Fruit fly (Drosophila melanogaster) whole organism, embryonic: ENCODE results near the gene CG12560.

Experiments used
- B-H2 ChIP-seq: fragments of 200-800 bp; sonication (Bioruptor generic); optimal IDR thresholded peaks from 2 replicates; lab custom pipeline; 2018; ENCODE audit warnings: missing biosample characterization, mild to moderate bottlenecking, missing genetic modification characterization
- Blimp-1 ChIP-seq: fragments of 200-800 bp; sonication (Bioruptor generic); optimal IDR thresholded peaks from 3 replicates; lab custom pipeline; 2018; ENCODE audit warnings: missing biosample characterization, missing genetic modification characterization, mild to moderate bottlenecking, moderate library complexity, missing genetic modification reagents
- CG10321 ChIP-seq: fragments of 200-800 bp; sonication (Bioruptor generic); IDR thresholded peaks from 2 replicates; pipeline ENCODE4 v1.3.6; 2022; ENCODE audit warnings: missing biosample characterization, missing genetic modification characterization
- CG12299 ChIP-seq: fragments of 200-800 bp; sonication (Bioruptor generic); optimal IDR thresholded peaks from 2 replicates; lab custom pipeline; 2018; ENCODE audit warnings: missing biosample characterization, mild to moderate bottlenecking, missing genetic modification characterization
- CG15696 ChIP-seq: fragments of 200-800 bp; sonication (Bioruptor generic); optimal IDR thresholded peaks from 2 replicates; lab custom pipeline; 2019; ENCODE audit warnings: missing biosample characterization, mild to moderate bottlenecking, missing genetic modification characterization, moderate library complexity
- CG16863 ChIP-seq: fragments of 200-800 bp; sonication (Bioruptor generic); optimal IDR thresholded peaks from 3 replicates; lab custom pipeline; 2016; ENCODE audit warnings: missing biosample characterization, missing genetic modification characterization
- CG17359 ChIP-seq: fragments of 200-800 bp; sonication (Bioruptor generic); optimal IDR thresholded peaks from 3 replicates; lab custom pipeline; 2018; ENCODE audit warnings: missing biosample characterization, mild to moderate bottlenecking, missing genetic modification characterization, moderate library complexity
- CG2889 ChIP-seq: fragments of 200-800 bp; sonication (Bioruptor generic); IDR thresholded peaks from 3 replicates; pipeline ENCODE4 v1.3.6; 2022; ENCODE audit warnings: missing biosample characterization, missing genetic modification characterization
- CG31224 ChIP-seq: fragments of 200-800 bp; sonication (Bioruptor generic); IDR thresholded peaks from 2 replicates; pipeline ENCODE4 v1.3.6; 2022; ENCODE audit warnings: missing biosample characterization, missing genetic modification characterization
- CG32772 ChIP-seq: fragments of 200-800 bp; sonication (Bioruptor generic); IDR thresholded peaks from 2 replicates; pipeline ENCODE4 v1.3.6; 2022; ENCODE audit warnings: missing biosample characterization, missing genetic modification characterization
- CG3995 ChIP-seq: fragments of 200-800 bp; sonication (Bioruptor generic); optimal IDR thresholded peaks from 3 replicates; lab custom pipeline; 2016; ENCODE audit warnings: missing biosample characterization, missing genetic modification characterization
- CG4328 ChIP-seq: fragments of 200-800 bp; sonication (Bioruptor generic); optimal IDR thresholded peaks from 3 replicates; lab custom pipeline; 2017; ENCODE audit warnings: missing biosample characterization, missing genetic modification reagents, missing genetic modification characterization
- CG4617 ChIP-seq: fragments of 200-800 bp; sonication (Bioruptor generic); optimal IDR thresholded peaks from 3 replicates; lab custom pipeline; 2016; ENCODE audit warnings: missing biosample characterization, missing genetic modification characterization, borderline replicate concordance
- CG6689 ChIP-seq: fragments of 200-800 bp; sonication (Bioruptor generic); IDR thresholded peaks from 2 replicates; pipeline ENCODE4 v1.3.6; 2022; ENCODE audit warnings: missing biosample characterization, missing genetic modification characterization
- CG7786 ChIP-seq: fragments of 200-800 bp; sonication (Bioruptor generic); optimal IDR thresholded peaks from 2 replicates; lab custom pipeline; 2016; ENCODE audit warnings: missing biosample characterization, missing genetic modification characterization
- CG7928 ChIP-seq: fragments of 200-800 bp; sonication (Bioruptor generic); optimal IDR thresholded peaks from 2 replicates; lab custom pipeline; 2017; ENCODE audit warnings: missing biosample characterization, mild to moderate bottlenecking, missing genetic modification characterization
- Camta ChIP-seq: fragments of 200-800 bp; sonication (Bioruptor generic); optimal IDR thresholded peaks from 2 replicates; lab custom pipeline; 2016; ENCODE audit warnings: missing biosample characterization, missing genetic modification characterization
- CkIIα-i1 ChIP-seq: fragments of 200-800 bp; sonication (Bioruptor generic); IDR thresholded peaks from 2 replicates; pipeline ENCODE4 v1.3.6; 2022; ENCODE audit warnings: missing biosample characterization, missing genetic modification characterization
- D ChIP-seq, 2 experiments: fragments of 200-800 bp in 1 of 2; fragments of >200 bp in 1 of 2; sonication (Bioruptor generic) in 1 of 2; optimal IDR thresholded peaks; 2 replicates in 1 of 2; 3 replicates in 1 of 2; lab custom pipeline; 2017; ENCODE audit warnings: mild to moderate bottlenecking in 1 of 2, missing biosample characterization in 1 of 2, missing genetic modification characterization in 1 of 2, missing genetic modification reagents in 1 of 2
- Dref ChIP-seq: fragments of 200-800 bp; sonication (Bioruptor generic); IDR thresholded peaks from 2 replicates; pipeline ENCODE4 v1.3.6; 2022; ENCODE audit warnings: missing biosample characterization, missing genetic modification characterization
- Ets65A ChIP-seq: fragments of 200-800 bp; sonication (Bioruptor generic); peaks from one replicate; lab custom pipeline; 2016; ENCODE audit warnings: missing biosample characterization, missing genetic modification characterization
- Hmr ChIP-seq: fragments of 200-800 bp; sonication (Bioruptor generic); optimal IDR thresholded peaks from 3 replicates; lab custom pipeline; 2017; ENCODE audit warnings: mild to moderate bottlenecking, missing biosample characterization, missing genetic modification reagents, missing genetic modification characterization
- Mes4 ChIP-seq: fragments of 200-800 bp; sonication (Bioruptor generic); optimal IDR thresholded peaks from 2 replicates; lab custom pipeline; 2016; ENCODE audit warnings: missing biosample characterization, missing genetic modification characterization
- Nf-YC ChIP-seq: fragments of 200-800 bp; optimal IDR thresholded peaks from 3 replicates; lab custom pipeline; 2019; ENCODE audit warnings: missing biosample characterization, mild to moderate bottlenecking, missing genetic modification characterization, moderate library complexity
- NfI ChIP-seq: fragments of 200-800 bp; sonication (Bioruptor generic); optimal IDR thresholded peaks from 3 replicates; lab custom pipeline; 2018; ENCODE audit warnings: missing biosample characterization, mild to moderate bottlenecking, missing genetic modification characterization, moderate library complexity
- Poxn ChIP-seq: fragments of 200-800 bp; sonication (Bioruptor generic); IDR thresholded peaks from 2 replicates; pipeline ENCODE4 v1.3.6; 2022; ENCODE audit warnings: missing biosample characterization, missing genetic modification characterization
- Ravus ChIP-seq: fragments of 200-800 bp; sonication (Bioruptor generic); IDR thresholded peaks from 2 replicates; pipeline ENCODE4 v1.3.6; 2022; ENCODE audit warnings: missing biosample characterization, missing genetic modification characterization
- Side ChIP-seq: fragments of 200-800 bp; sonication (Bioruptor generic); optimal IDR thresholded peaks from 2 replicates; lab custom pipeline; 2016; ENCODE audit warnings: missing biosample characterization, missing genetic modification characterization
- Sox100B ChIP-seq: fragments of 200-800 bp; sonication (Bioruptor generic); optimal IDR thresholded peaks from 3 replicates; lab custom pipeline; 2018; ENCODE audit warnings: missing biosample characterization, mild to moderate bottlenecking, missing genetic modification characterization
- ase ChIP-seq: fragments of 200-800 bp; sonication (Bioruptor generic); IDR thresholded peaks from 3 replicates; pipeline ENCODE4 v1.3.6; 2022; ENCODE audit warnings: missing biosample characterization, missing genetic modification characterization
- ci ChIP-seq: fragments of 200-800 bp; sonication (Bioruptor generic); IDR thresholded peaks from 3 replicates; pipeline ENCODE4 v1.3.6; 2022; ENCODE audit warnings: missing biosample characterization, missing genetic modification characterization
- crol ChIP-seq: fragments of 200-800 bp; sonication (Bioruptor generic); IDR thresholded peaks from 2 replicates; pipeline ENCODE4 v1.3.6; 2022; ENCODE audit warnings: missing biosample characterization, missing genetic modification characterization
- dati ChIP-seq: fragments of 200-800 bp; sonication (Bioruptor generic); IDR thresholded peaks from 2 replicates; pipeline ENCODE4 v1.3.6; 2022; ENCODE audit warnings: missing biosample characterization, missing genetic modification characterization
- fd96Cb ChIP-seq: fragments of 200-800 bp; sonication (Bioruptor generic); optimal IDR thresholded peaks from 2 replicates; lab custom pipeline; 2018; ENCODE audit warnings: missing biosample characterization, mild to moderate bottlenecking, missing genetic modification characterization, moderate library complexity
- gsb ChIP-seq: fragments of 200-800 bp; sonication (Bioruptor generic); IDR thresholded peaks from 2 replicates; pipeline ENCODE4 v1.3.6; 2022; ENCODE audit warnings: missing biosample characterization, missing genetic modification characterization
- hkb ChIP-seq, 2 experiments: fragments of 200-800 bp in 1 of 2; fragments of >200 bp in 1 of 2; sonication (Bioruptor generic) in 1 of 2; IDR thresholded peaks in 1 of 2; optimal IDR thresholded peaks in 1 of 2; 2 replicates each; pipeline versions ENCODE4 v1.3.6 to Lab custom; 2017 to 2022; ENCODE audit warnings: missing biosample characterization in 1 of 2, missing genetic modification characterization in 1 of 2
- jigr1 ChIP-seq: fragments of 200-800 bp; sonication (Bioruptor generic); IDR thresholded peaks from 3 replicates; pipeline ENCODE4 v1.3.6; 2022; ENCODE audit warnings: missing biosample characterization, missing genetic modification characterization
- ken ChIP-seq: fragments of 200-800 bp; sonication (Bioruptor generic); IDR thresholded peaks from 3 replicates; pipeline ENCODE4 v1.3.6; 2022; ENCODE audit warnings: missing biosample characterization, missing genetic modification characterization
- luna ChIP-seq: fragments of 200-800 bp; sonication (Bioruptor generic); optimal IDR thresholded peaks from 2 replicates; lab custom pipeline; 2016; ENCODE audit warnings: missing biosample characterization, missing genetic modification characterization
- pb ChIP-seq: fragments of 200-800 bp; sonication (Bioruptor generic); optimal IDR thresholded peaks from 3 replicates; lab custom pipeline; 2016; ENCODE audit warnings: missing biosample characterization, missing genetic modification characterization
- rib ChIP-seq: fragments of 200-800 bp; sonication (Bioruptor generic); IDR thresholded peaks from 2 replicates; pipeline ENCODE4 v1.3.6; 2022; ENCODE audit warnings: missing biosample characterization, missing genetic modification characterization
- sqz ChIP-seq: fragments of 200-800 bp; sonication (Bioruptor generic); optimal IDR thresholded peaks from 3 replicates; lab custom pipeline; 2018; ENCODE audit warnings: missing biosample characterization, mild to moderate bottlenecking, missing genetic modification characterization
- stwl ChIP-seq: fragments of 200-800 bp; sonication (Bioruptor generic); optimal IDR thresholded peaks from 3 replicates; lab custom pipeline; 2018; ENCODE audit warnings: missing biosample characterization, mild to moderate bottlenecking, missing genetic modification characterization, moderate library complexity
- unc-4 ChIP-seq: fragments of 200-800 bp; sonication (Bioruptor generic); IDR thresholded peaks from 2 replicates; pipeline ENCODE4 v1.3.6; 2022; ENCODE audit warnings: missing biosample characterization, missing genetic modification characterization; ENCODE audit not compliant: partially characterized antibody
- vnd ChIP-seq: fragments of 200-800 bp; sonication (Bioruptor generic); IDR thresholded peaks from 3 replicates; pipeline ENCODE4 v1.3.6; 2022; ENCODE audit warnings: missing biosample characterization, missing genetic modification characterization; ENCODE audit not compliant: partially characterized antibody
- vvl ChIP-seq: fragments of 200-800 bp; sonication (Bioruptor generic); IDR thresholded peaks from 2 replicates; pipeline ENCODE4 v1.3.6; 2022; ENCODE audit warnings: missing biosample characterization, missing genetic modification characterization
- wor ChIP-seq: fragments of 200-800 bp; sonication (Bioruptor generic); IDR thresholded peaks from 2 replicates; pipeline ENCODE4 v1.3.6; 2022; ENCODE audit warnings: missing biosample characterization, missing genetic modification characterization

The CG12560 gene

DNA sequence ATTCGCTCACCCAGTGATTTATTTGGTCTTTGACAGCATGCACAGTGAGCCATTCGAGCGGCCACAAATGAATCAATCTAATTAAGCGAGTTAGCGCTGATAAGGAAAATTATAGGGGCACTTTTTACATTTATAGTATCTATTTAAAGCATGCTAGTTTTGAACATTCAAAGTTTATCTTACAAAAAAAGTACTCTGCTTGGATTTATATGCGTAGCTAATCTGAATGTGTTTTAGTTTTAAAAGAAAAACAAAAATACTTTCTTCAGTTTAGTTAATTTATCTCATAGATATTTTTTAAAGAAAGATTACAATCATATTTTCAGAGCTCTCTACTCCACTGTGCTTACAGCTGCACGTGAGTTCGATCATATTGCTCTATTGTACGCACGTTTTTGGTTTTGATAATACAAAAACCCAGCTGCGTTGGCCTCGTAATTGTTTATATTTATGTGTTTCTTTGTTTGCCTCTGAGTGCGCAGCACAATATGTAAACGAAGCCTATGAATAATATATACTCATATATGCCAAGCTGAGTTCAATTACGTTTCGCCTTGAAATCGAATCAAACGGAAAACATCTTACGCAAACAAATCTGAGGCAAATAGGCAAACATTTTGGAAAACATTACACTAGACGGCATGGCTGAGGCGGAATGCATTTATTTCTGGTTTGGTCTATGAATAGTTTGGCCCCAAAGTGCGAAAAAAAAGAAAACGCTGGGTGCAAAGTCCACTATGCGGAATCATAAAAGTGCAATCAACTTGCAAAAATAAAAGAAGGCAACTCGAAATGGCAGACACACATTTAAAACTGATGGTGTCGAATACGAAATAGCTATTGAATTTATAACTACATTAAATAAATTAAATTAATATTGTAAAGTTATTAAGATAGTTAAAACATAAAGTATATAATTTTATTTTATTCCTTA, 7.3 kb downstream of the CG12560 start (continued):
- TF ChIP-seq Ets65A = peak; percentile 95
- no peak for TF ChIP-seq luna (GFP tag; lab: Kevin White, UChicago)
- peak; percentile 85 for TF ChIP-seq CG6689 (GFP tag; lab: Robert Waterston, UW)
- peak; percentile 83 for TF ChIP-seq sqz (GFP tag; lab: Kevin White, UChicago)
- 0 out of 2 replicates have a peak, but pooled peaks have one; percentile 9 for TF ChIP-seq CkIIα-i1
- peak; percentile 78 for TF ChIP-seq CG17359 (tag; lab: Kevin White, UChicago)
- peak; percentile 89 for TF ChIP-seq vvl (GFP tag; lab: Robert Waterston, UW)
- TF ChIP-seq CG7928 = peak; percentile 25
- TF ChIP-seq hkb (optimal IDR thresholded peaks at IDR 0.05; lab: Kevin White, UChicago) = no peak
- TF ChIP-seq hkb (GFP tag; IDR thresholded peaks at IDR 0.05; lab: Robert Waterston, UW) = peak; percentile 86
- TF ChIP-seq CG15696 (tag; lab: Kevin White, UChicago) = peak; percentile 78
- TF ChIP-seq CG3995 = peak; percentile 30
- TF ChIP-seq vnd = no peak
- no peak for TF ChIP-seq B-H2 (GFP tag; lab: Kevin White, UChicago)
- TF ChIP-seq unc-4 (GFP tag; lab: Robert Waterston, UW) = no peak
- TF ChIP-seq fd96Cb = peak; percentile 84
- no peak for TF ChIP-seq D (optimal IDR thresholded peaks at IDR 0.05; lab: Kevin White, UChicago)
- TF ChIP-seq D (GFP tag; optimal IDR thresholded peaks at IDR 0.05; lab: Kevin White, UChicago) = peak; percentile 89
- peak; percentile 88 for TF ChIP-seq NfI (GFP tag; lab: Kevin White, UChicago)
- TF ChIP-seq pb = peak; percentile 63
- peak; percentile 89 for TF ChIP-seq Hmr (GFP tag; lab: Kevin White, UChicago)
- peak; percentile 65 for TF ChIP-seq Ravus (GFP tag; lab: Robert Waterston, UW)
- peak; percentile 65 for TF ChIP-seq wor (GFP tag; lab: Robert Waterston, UW)
- 0 out of 3 replicates have a peak, but pooled peaks have one; percentile 50 for TF ChIP-seq ken
- TF ChIP-seq gsb (GFP tag; lab: Robert Waterston, UW) = peak; percentile 82
- peak; percentile 63 for TF ChIP-seq CG12299 (tag; lab: Kevin White, UChicago)
- TF ChIP-seq CG10321 = peak; percentile 50; the same call in 1 of the 2 replicates
- peak; percentile 61; the same call in 1 of the 2 replicates for TF ChIP-seq Poxn (GFP tag; lab: Robert Waterston, UW)
- peak; percentile 85 for TF ChIP-seq Nf-YC (tag; lab: Kevin White, UChicago)
- peak; percentile 62 for TF ChIP-seq CG31224
- peak; percentile 66; the same call in 2 of the 3 replicates for TF ChIP-seq CG2889 (GFP tag; lab: Robert Waterston, UW)
- peak; percentile 75 for TF ChIP-seq CG16863
- TF ChIP-seq ci (GFP tag; lab: Robert Waterston, UW) = peak; percentile 80; the same call in 2 of the 3 replicates
- TF ChIP-seq CG4617 = peak; percentile 41
- TF ChIP-seq Camta (GFP tag; lab: Kevin White, UChicago) = peak; percentile 82
- TF ChIP-seq Dref (GFP tag; lab: Robert Waterston, UW) = no peak
- peak; percentile 93 for TF ChIP-seq Sox100B
- peak; percentile 69; the same call in 2 of the 3 replicates for TF ChIP-seq ase (GFP tag; lab: Robert Waterston, UW)
- TF ChIP-seq stwl (tag; lab: Kevin White, UChicago) = no peak
- peak; percentile 76 for TF ChIP-seq Blimp-1 (GFP tag; lab: Kevin White, UChicago)
- peak; percentile 83 for TF ChIP-seq CG7786 (GFP tag; lab: Kevin White, UChicago)
- TF ChIP-seq Mes4 = peak; percentile 70
- TF ChIP-seq rib = 0 out of 2 replicates have a peak, but pooled peaks have one; percentile 28
- TF ChIP-seq Side (GFP tag; lab: Kevin White, UChicago) = peak; percentile 82
- TF ChIP-seq jigr1 = peak; percentile 41; the same call in 1 of the 3 replicates
- peak; percentile 84 for TF ChIP-seq CG4328
- TF ChIP-seq dati = peak; percentile 45; the same call in 1 of the 2 replicates
- TF ChIP-seq crol (GFP tag; lab: Robert Waterston, UW) = no peak
- peak; percentile 66 for TF ChIP-seq CG32772
